Fruit fly (Drosophila melanogaster) whole organism, prepupa: ENCODE results near the gene orb.

Source experiments
- CG10631 ChIP-seq: fragments of 200-800 bp; sonication (Bioruptor generic); optimal IDR thresholded peaks from 2 replicates; lab custom pipeline; 2016; ENCODE audit warnings: missing biosample characterization, missing genetic modification characterization
- CG10669 ChIP-seq: fragments of 200-800 bp; sonication (Bioruptor generic); optimal IDR thresholded peaks from 3 replicates; lab custom pipeline; 2018; ENCODE audit warnings: missing biosample characterization, mild to moderate bottlenecking, missing genetic modification characterization, moderate library complexity
- CG15336 ChIP-seq: fragments of 200-800 bp; sonication (Bioruptor generic); IDR thresholded peaks from 2 replicates; pipeline ENCODE4 v1.3.6; 2022; ENCODE audit warnings: missing biosample characterization, missing genetic modification characterization
- CG16779 ChIP-seq: fragments of 200-800 bp; sonication (Bioruptor generic); optimal IDR thresholded peaks from 3 replicates; lab custom pipeline; 2017; ENCODE audit warnings: missing biosample characterization, mild to moderate bottlenecking, missing genetic modification characterization
- CG31627 ChIP-seq: fragments of 200-800 bp; sonication (Bioruptor generic); optimal IDR thresholded peaks from 3 replicates; lab custom pipeline; 2016; ENCODE audit warnings: missing biosample characterization, missing genetic modification characterization
- CG32006 ChIP-seq: fragments of 200-800 bp; sonication (Bioruptor generic); optimal IDR thresholded peaks from 3 replicates; lab custom pipeline; 2017; ENCODE audit warnings: missing biosample characterization, mild to moderate bottlenecking, missing genetic modification characterization
- CG3919 ChIP-seq: fragments of 200-800 bp; sonication (Bioruptor generic); optimal IDR thresholded peaks from 3 replicates; lab custom pipeline; 2016; ENCODE audit warnings: missing biosample characterization, missing genetic modification characterization
- CG6163 ChIP-seq: fragments of 200-800 bp; sonication (Bioruptor generic); IDR thresholded peaks from 3 replicates; pipeline ENCODE4 v1.3.6; 2022; ENCODE audit warnings: missing biosample characterization, missing genetic modification characterization
- CG6792 ChIP-seq: fragments of 200-800 bp; sonication (Bioruptor generic); optimal IDR thresholded peaks from 3 replicates; lab custom pipeline; 2016; ENCODE audit warnings: missing biosample characterization, missing genetic modification characterization
- CG6808 ChIP-seq: fragments of 200-800 bp; sonication (Bioruptor generic); optimal IDR thresholded peaks from 3 replicates; lab custom pipeline; 2017; ENCODE audit warnings: missing biosample characterization, missing genetic modification characterization, mild to moderate bottlenecking, moderate library complexity, missing genetic modification reagents
- CG8119 ChIP-seq: fragments of 200-800 bp; sonication (Bioruptor generic); IDR thresholded peaks from 3 replicates; pipeline ENCODE4 v1.3.6; 2022; ENCODE audit warnings: missing biosample characterization, missing genetic modification characterization
- CG8319 ChIP-seq: fragments of 200-800 bp; sonication (Bioruptor generic); optimal IDR thresholded peaks from 3 replicates; lab custom pipeline; 2016; ENCODE audit warnings: missing biosample characterization, missing genetic modification characterization
- CG9139 ChIP-seq: fragments of 200-800 bp; sonication (Bioruptor generic); optimal IDR thresholded peaks from 3 replicates; lab custom pipeline; 2017; ENCODE audit warnings: missing biosample characterization, mild to moderate bottlenecking, missing genetic modification characterization
- Eip93F ChIP-seq: fragments of 200-800 bp; sonication (Bioruptor generic); optimal IDR thresholded peaks from 2 replicates; lab custom pipeline; 2016; ENCODE audit warnings: missing biosample characterization, mild to moderate bottlenecking, missing genetic modification characterization
- Ets21C ChIP-seq: fragments of 200-800 bp; sonication (Bioruptor generic); optimal IDR thresholded peaks from 3 replicates; lab custom pipeline; 2016; ENCODE audit warnings: missing biosample characterization, missing genetic modification characterization
- Ets96B ChIP-seq: fragments of 200-800 bp; optimal IDR thresholded peaks from 2 replicates; lab custom pipeline; 2019; ENCODE audit warnings: missing biosample characterization, mild to moderate bottlenecking, missing genetic modification characterization, moderate library complexity
- Gug ChIP-seq: fragments of 200-800 bp; sonication (Bioruptor generic); IDR thresholded peaks from 2 replicates; pipeline ENCODE4 v1.3.6; 2022; ENCODE audit warnings: missing biosample characterization, missing genetic modification characterization
- Hr38 ChIP-seq: sonication (Bioruptor generic); optimal IDR thresholded peaks from 2 replicates; lab custom pipeline; 2016; ENCODE audit warnings: missing biosample characterization, missing genetic modification characterization
- Hr39 ChIP-seq: fragments of 200-800 bp; sonication (Bioruptor generic); optimal IDR thresholded peaks from 2 replicates; lab custom pipeline; 2016; ENCODE audit warnings: missing biosample characterization, missing genetic modification characterization
- Lpt ChIP-seq: fragments of 200-800 bp; sonication (Bioruptor generic); optimal IDR thresholded peaks from 3 replicates; lab custom pipeline; 2016; ENCODE audit warnings: missing biosample characterization, missing genetic modification characterization
- Met ChIP-seq: fragments of 200-800 bp; sonication (Bioruptor generic); optimal IDR thresholded peaks from 3 replicates; lab custom pipeline; 2016; ENCODE audit warnings: missing biosample characterization, missing genetic modification characterization
- OdsH ChIP-seq: fragments of 200-800 bp; sonication (Bioruptor generic); optimal IDR thresholded peaks from 3 replicates; lab custom pipeline; 2016; ENCODE audit warnings: missing biosample characterization, missing genetic modification characterization
- Sox14 ChIP-seq: fragments of 200-800 bp; sonication (Bioruptor generic); optimal IDR thresholded peaks from 3 replicates; lab custom pipeline; 2016; ENCODE audit warnings: missing biosample characterization, missing genetic modification characterization
- achi ChIP-seq: fragments of 200-800 bp; sonication (Bioruptor generic); optimal IDR thresholded peaks from 3 replicates; lab custom pipeline; 2016; ENCODE audit warnings: missing biosample characterization, missing genetic modification characterization
- cyc ChIP-seq: fragments of 200-800 bp; sonication (Bioruptor generic); optimal IDR thresholded peaks from 3 replicates; lab custom pipeline; 2016; ENCODE audit warnings: missing biosample characterization, missing genetic modification characterization
- dsx ChIP-seq: fragments of 200-800 bp; optimal IDR thresholded peaks from 3 replicates; lab custom pipeline; 2019; ENCODE audit warnings: missing biosample characterization, mild to moderate bottlenecking, missing genetic modification characterization, moderate library complexity; ENCODE audit not compliant: poor library complexity, severe bottlenecking
- eg ChIP-seq: fragments of 200-800 bp; sonication (Bioruptor generic); IDR thresholded peaks from 3 replicates; pipeline ENCODE4 v1.3.6; 2022; ENCODE audit warnings: missing biosample characterization, missing genetic modification characterization
- lz ChIP-seq: fragments of 200-800 bp; sonication (Bioruptor generic); optimal IDR thresholded peaks from 3 replicates; lab custom pipeline; 2016; ENCODE audit warnings: missing biosample characterization, missing genetic modification characterization
- net ChIP-seq: fragments of 200-800 bp; sonication (Bioruptor generic); optimal IDR thresholded peaks from 3 replicates; lab custom pipeline; 2016; ENCODE audit warnings: missing biosample characterization, missing genetic modification characterization
- pdm3 ChIP-seq: fragments of 200-800 bp; sonication (Bioruptor generic); optimal IDR thresholded peaks from 3 replicates; lab custom pipeline; 2016; ENCODE audit warnings: missing biosample characterization, missing genetic modification characterization
- ss ChIP-seq, 2 experiments: fragments of 200-800 bp; sonication (Bioruptor generic); optimal IDR thresholded peaks; 2 replicates in 1 of 2; 3 replicates in 1 of 2; lab custom pipeline; 2017 to 2018; ENCODE audit warnings: mild to moderate bottlenecking in 2 of 2, missing biosample characterization in 2 of 2, missing genetic modification characterization in 2 of 2, moderate library complexity in 1 of 2
- svp ChIP-seq: fragments of 200-800 bp; sonication (Bioruptor generic); peaks from one replicate; lab custom pipeline; 2016; ENCODE audit warnings: missing biosample characterization, missing genetic modification characterization
- topi ChIP-seq: fragments of 200-800 bp; sonication (Bioruptor generic); optimal IDR thresholded peaks from 3 replicates; lab custom pipeline; 2016; ENCODE audit warnings: missing biosample characterization, missing genetic modification characterization
- vri ChIP-seq: fragments of 200-800 bp; sonication (Bioruptor generic); optimal IDR thresholded peaks from 3 replicates; lab custom pipeline; 2016; ENCODE audit warnings: missing biosample characterization, mild to moderate bottlenecking, missing genetic modification characterization

orb gene

dm6 chr3R:23239934-23240632 lies 40.6 kb downstream of the orb start:
- TF ChIP-seq Ets96B (tag; lab: Kevin White, UChicago), result peak; percentile 17
- no peak for TF ChIP-seq Hr39
- 0 out of 3 replicates have a peak, but pooled peaks have one; percentile 16 for TF ChIP-seq eg (GFP tag; lab: Robert Waterston, UW)
- peak in 1 of 2 experiments; percentile 32 for TF ChIP-seq ss (GFP tag; optimal IDR thresholded peaks at IDR 0.05; lab: Kevin White, UChicago)
- TF ChIP-seq dsx, result peak; percentile 26
- TF ChIP-seq CG8119, result no peak
- no peak for TF ChIP-seq lz
- peak; percentile 5 for TF ChIP-seq pdm3 (GFP tag; lab: Kevin White, UChicago)
- TF ChIP-seq CG6163 (GFP tag; lab: Robert Waterston, UW), result 0 out of 3 replicates have a peak, but pooled peaks have one; percentile 30
- peak; percentile 34; the same call in 1 of the 2 replicates for TF ChIP-seq CG15336 (GFP tag; lab: Robert Waterston, UW)
- peak; percentile 10 for TF ChIP-seq achi (GFP tag; lab: Kevin White, UChicago)
- TF ChIP-seq OdsH (GFP tag; lab: Kevin White, UChicago), result no peak
- TF ChIP-seq svp (GFP tag; lab: Kevin White, UChicago), result peak; percentile 66
- TF ChIP-seq CG10631 (GFP tag; lab: Kevin White, UChicago), result peak; percentile 1
- TF ChIP-seq CG10669, result peak; percentile 16
- no peak for TF ChIP-seq Gug (GFP tag; lab: Robert Waterston, UW)
- no peak for TF ChIP-seq Lpt (GFP tag; lab: Kevin White, UChicago)
- no peak for TF ChIP-seq CG6808 (GFP tag; lab: Kevin White, UChicago)
- peak; percentile 9 for TF ChIP-seq Met (GFP tag; lab: Kevin White, UChicago)
- TF ChIP-seq CG3919 (GFP tag; lab: Kevin White, UChicago), result peak; percentile 14
- TF ChIP-seq, all 60 proteins: peak for 13

- TF ChIP-seq OdsH (GFP tag; lab: Kevin White, UChicago), result no peak
- TF ChIP-seq cyc (GFP tag; lab: Kevin White, UChicago), result no peak
- TF ChIP-seq CG32006 (GFP tag; lab: Kevin White, UChicago), result no peak
- TF ChIP-seq topi (GFP tag; lab: Kevin White, UChicago), result no peak
Measured at dm6 chr3R:23239051-23239450, 41.6 kb downstream of the orb start.

dm6 chr3R:23228605-23229264 lies 51.9 kb downstream of the orb start:
- TF ChIP-seq Met (GFP tag; lab: Kevin White, UChicago) (no peak), Eip93F (GFP tag; lab: Kevin White, UChicago) (no peak), CG16779 (tag; lab: Kevin White, UChicago) (no peak), CG9139 (GFP tag; lab: Kevin White, UChicago) (no peak), Ets21C (GFP tag; lab: Kevin White, UChicago) (no peak), eg (GFP tag; lab: Robert Waterston, UW) (no peak), CG31627 (no peak), CG6792 (GFP tag; lab: Kevin White, UChicago) (no peak), Ets96B (tag; lab: Kevin White, UChicago) (no peak), CG10631 (GFP tag; lab: Kevin White, UChicago) (no peak), Sox14 (GFP tag; lab: Kevin White, UChicago) (no peak), Hr38 (GFP tag; lab: Kevin White, UChicago) (no peak), vri (no peak), net (no peak), svp (GFP tag; lab: Kevin White, UChicago) (no peak), CG8319 (no peak)
- TF ChIP-seq, all 60 proteins: peak for 0
